Fruit fly (Drosophila melanogaster): Measurements from ENCODE around the gene meru.
A peak's percentile ranks its signal among the peaks of the same experiment; 100 is the strongest.

meru gene

dm6 chr3L:15824537-15824936, 19.3 kb downstream of the meru start:
- peak; percentile 50; the same call in 2 of the 3 replicates for TF ChIP-seq fd96Ca (GFP tag; IDR thresholded peaks at IDR 0.05)
- peak; percentile 13 for TF ChIP-seq CG8301 (tag; optimal IDR thresholded peaks at IDR 0.05)
- peak; percentile 85 for TF ChIP-seq CG4496 (GFP tag; IDR thresholded peaks at IDR 0.05)
- peak; percentile 52; the same call in 1 of the 2 replicates for TF ChIP-seq CG12605 (GFP tag; IDR thresholded peaks at IDR 0.05)
- TF ChIP-seq CG15710 (tag; optimal IDR thresholded peaks at IDR 0.05) = no peak
- peak; percentile 35 for TF ChIP-seq CG14655 (GFP tag; optimal IDR thresholded peaks at IDR 0.05)
- peak; percentile 70 for TF ChIP-seq Ets98B (GFP tag; IDR thresholded peaks at IDR 0.05)
- TF ChIP-seq gl (tag; optimal IDR thresholded peaks at IDR 0.05) = no peak
- TF ChIP-seq CG32121 (GFP tag; IDR thresholded peaks at IDR 0.05) = peak; percentile 77
- TF ChIP-seq CG13204 (GFP tag; optimal IDR thresholded peaks at IDR 0.05) = no peak
- peak; percentile 98 for TF ChIP-seq EcR (GFP tag; optimal IDR thresholded peaks at IDR 0.05)
- no peak for TF ChIP-seq Pif1A (GFP tag; optimal IDR thresholded peaks at IDR 0.05)

dm6 chr3L:15823780-15824423, 20.0 kb downstream of the meru start:
- peak; percentile 10; the same call in 1 of the 2 replicates for TF ChIP-seq CG12605 (GFP tag; IDR thresholded peaks at IDR 0.05)
- TF ChIP-seq CG4496 (GFP tag; IDR thresholded peaks at IDR 0.05) = peak; percentile 59; the same call in 1 of the 3 replicates
- no peak for TF ChIP-seq CG15710 (tag; optimal IDR thresholded peaks at IDR 0.05)

dm6 chr3L:15816714-15817113, 27.1 kb downstream of the meru start, which contains the start of gene CkIIalpha-i1:
CkIIalpha-i1 (plus strand) TSS chr3L:15816979.
- TF ChIP-seq CG8159 (tag; optimal IDR thresholded peaks at IDR 0.05) = no peak
- no peak for TF ChIP-seq CG13204 (GFP tag; optimal IDR thresholded peaks at IDR 0.05)
- TF ChIP-seq rn (GFP tag; IDR thresholded peaks at IDR 0.05) = no peak
- no peak for TF ChIP-seq Snoo (tag; optimal IDR thresholded peaks at IDR 0.05)
- TF ChIP-seq CG34367 (tag; optimal IDR thresholded peaks at IDR 0.05) = no peak
- no peak for TF ChIP-seq CG12605 (GFP tag; IDR thresholded peaks at IDR 0.05)
- TF ChIP-seq Pif1B (GFP tag; optimal IDR thresholded peaks at IDR 0.05) = no peak

dm6 chr3L:15816143-15816487, 27.7 kb downstream of the meru start, which contains the start of gene fwe:
fwe (minus strand) TSS chr3L:15816410.
- no peak for TF ChIP-seq Ets98B (GFP tag; IDR thresholded peaks at IDR 0.05)

dm6 chr3L:15815353-15816142, 28.3 kb downstream of the meru start:
- TF ChIP-seq EcR (GFP tag; optimal IDR thresholded peaks at IDR 0.05) = peak; percentile 30
- peak; percentile 85 for TF ChIP-seq Pif1B (GFP tag; optimal IDR thresholded peaks at IDR 0.05)
- TF ChIP-seq CG8301 (tag; optimal IDR thresholded peaks at IDR 0.05) = peak; percentile 93
- TF ChIP-seq CG4496 (GFP tag; IDR thresholded peaks at IDR 0.05) = no peak; the same call in 2 of the 3 replicates
- peak; percentile 86 for TF ChIP-seq CG32121 (GFP tag; IDR thresholded peaks at IDR 0.05)
- peak; percentile 96 for TF ChIP-seq CG9948 (tag; optimal IDR thresholded peaks at IDR 0.05)
- no peak for TF ChIP-seq CG10348 (GFP tag; IDR thresholded peaks at IDR 0.05)
- peak; percentile 75 for TF ChIP-seq CG12605 (GFP tag; IDR thresholded peaks at IDR 0.05)
- TF ChIP-seq Snoo (tag; optimal IDR thresholded peaks at IDR 0.05) = peak; percentile 90
- TF ChIP-seq rn (GFP tag; IDR thresholded peaks at IDR 0.05) = peak; percentile 64
- TF ChIP-seq CG15710 (tag; optimal IDR thresholded peaks at IDR 0.05) = peak; percentile 91
- no peak for TF ChIP-seq CG13204 (GFP tag; optimal IDR thresholded peaks at IDR 0.05)
- peak; percentile 94 for TF ChIP-seq CG14655 (GFP tag; optimal IDR thresholded peaks at IDR 0.05)
- peak; percentile 95 for TF ChIP-seq CG8159 (tag; optimal IDR thresholded peaks at IDR 0.05)
- peak; percentile 85 for TF ChIP-seq Pif1A (GFP tag; optimal IDR thresholded peaks at IDR 0.05)
- TF ChIP-seq CG17806 (tag; optimal IDR thresholded peaks at IDR 0.05) = peak; percentile 95
- TF ChIP-seq D1 (tag; optimal IDR thresholded peaks at IDR 0.05) = peak; percentile 95
- TF ChIP-seq Ets98B (GFP tag; IDR thresholded peaks at IDR 0.05) = peak; percentile 81
- TF ChIP-seq fd96Ca (GFP tag; IDR thresholded peaks at IDR 0.05) = no peak
- peak; percentile 65 for TF ChIP-seq gl (tag; optimal IDR thresholded peaks at IDR 0.05)
- TF ChIP-seq CG34367 (tag; optimal IDR thresholded peaks at IDR 0.05) = peak; percentile 91

DNA sequence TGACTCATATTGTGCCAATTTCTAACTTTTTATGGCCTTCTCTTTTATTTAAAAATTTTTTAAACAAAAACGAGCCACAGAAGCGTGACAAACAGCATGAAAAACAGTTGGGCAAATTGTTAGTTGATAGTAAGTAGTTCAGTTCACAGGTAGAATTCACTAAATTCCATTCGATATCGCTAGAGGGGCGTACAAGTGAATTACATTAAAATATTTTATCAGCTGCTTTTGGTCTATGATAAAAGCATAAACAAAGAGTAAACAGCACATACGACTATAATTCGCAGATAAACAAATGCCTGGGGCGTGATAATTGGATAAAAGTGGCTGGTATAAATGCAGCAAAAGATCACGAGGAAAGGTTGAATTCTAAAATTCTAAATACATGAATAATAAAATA, 29.9 kb downstream of the meru start:
- no peak for TF ChIP-seq fd96Ca (GFP tag; IDR thresholded peaks at IDR 0.05)
- no peak for TF ChIP-seq Pif1A (GFP tag; optimal IDR thresholded peaks at IDR 0.05)
- no peak for TF ChIP-seq rn (GFP tag; IDR thresholded peaks at IDR 0.05)
- no peak for TF ChIP-seq CG34367 (tag; optimal IDR thresholded peaks at IDR 0.05)
- TF ChIP-seq gl (tag; optimal IDR thresholded peaks at IDR 0.05) = no peak
- TF ChIP-seq CG13204 (GFP tag; optimal IDR thresholded peaks at IDR 0.05) = no peak
- no peak for TF ChIP-seq CG15710 (tag; optimal IDR thresholded peaks at IDR 0.05)
- no peak for TF ChIP-seq EcR (GFP tag; optimal IDR thresholded peaks at IDR 0.05)
- TF ChIP-seq CG9948 (tag; optimal IDR thresholded peaks at IDR 0.05) = no peak
- TF ChIP-seq CG14655 (GFP tag; optimal IDR thresholded peaks at IDR 0.05) = no peak
- TF ChIP-seq CG32121 (GFP tag; IDR thresholded peaks at IDR 0.05) = no peak
- TF ChIP-seq Pif1B (GFP tag; optimal IDR thresholded peaks at IDR 0.05) = no peak
- no peak for TF ChIP-seq CG12605 (GFP tag; IDR thresholded peaks at IDR 0.05)
- TF ChIP-seq Ets98B (GFP tag; IDR thresholded peaks at IDR 0.05) = no peak
- no peak for TF ChIP-seq CG8159 (tag; optimal IDR thresholded peaks at IDR 0.05)
- TF ChIP-seq CG4496 (GFP tag; IDR thresholded peaks at IDR 0.05) = no peak
- no peak for TF ChIP-seq CG10348 (GFP tag; IDR thresholded peaks at IDR 0.05)
- TF ChIP-seq Snoo (tag; optimal IDR thresholded peaks at IDR 0.05) = no peak
- TF ChIP-seq CG8301 (tag; optimal IDR thresholded peaks at IDR 0.05) = no peak

All from whole organism, pupa.